Fruit fly (Drosophila melanogaster): Measurements from ENCODE around the gene CG31784.

CG31784 gene

DNA sequence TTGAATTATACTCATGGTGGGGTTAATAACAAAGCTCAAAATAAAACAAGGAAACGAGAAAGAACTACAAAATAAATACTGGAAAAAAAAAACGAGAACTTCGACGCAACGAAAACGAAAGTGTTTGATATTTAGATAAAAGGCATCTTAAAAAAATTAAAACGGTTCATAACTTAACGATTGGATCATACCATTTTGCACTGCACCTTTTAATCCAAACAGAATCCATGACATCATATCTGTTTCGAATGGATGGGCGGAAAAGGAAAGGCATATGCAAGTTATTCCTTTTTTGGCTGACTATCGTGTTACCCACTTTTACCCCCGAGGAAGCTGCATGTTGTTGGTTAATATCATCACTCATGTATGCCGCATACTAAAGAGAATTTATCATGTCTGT is at the start of gene CG31784:
Gene CG31784 (minus strand): TSS at position 101 of the 400 bp plus-strand sequence.
- no peak for TF ChIP-seq Sox102F (GFP tag; optimal IDR thresholded peaks at IDR 0.05)
- TF ChIP-seq CG11762 (GFP tag; optimal IDR thresholded peaks at IDR 0.05; ENCODE audit: insufficient read depth): no peak
- TF ChIP-seq Ets96B (tag; optimal IDR thresholded peaks at IDR 0.05): no peak
- TF ChIP-seq Gug (GFP tag; IDR thresholded peaks at IDR 0.05): no peak
- no peak for TF ChIP-seq spab (GFP tag; optimal IDR thresholded peaks at IDR 0.05)
- no peak for TF ChIP-seq Blimp-1 (GFP tag; optimal IDR thresholded peaks at IDR 0.05)
- no peak for TF ChIP-seq CG10669 (GFP tag; optimal IDR thresholded peaks at IDR 0.05)
- TF ChIP-seq dsx (GFP tag; optimal IDR thresholded peaks at IDR 0.05; ENCODE audit: poor library complexity, severe bottlenecking): no peak
- TF ChIP-seq Hr39 (GFP tag; optimal IDR thresholded peaks at IDR 0.05): no peak
- TF ChIP-seq Ets21C (GFP tag; optimal IDR thresholded peaks at IDR 0.05): no peak
- TF ChIP-seq CG6808 (GFP tag; optimal IDR thresholded peaks at IDR 0.05): no peak
- no peak for TF ChIP-seq Eip75B (GFP tag; optimal IDR thresholded peaks at IDR 0.05)
- no peak for TF ChIP-seq CG7368 (GFP tag; optimal IDR thresholded peaks at IDR 0.05)
- no peak for TF ChIP-seq CG15336 (GFP tag; IDR thresholded peaks at IDR 0.05)
- no peak for TF ChIP-seq Met (GFP tag; optimal IDR thresholded peaks at IDR 0.05)
- no peak for TF ChIP-seq dac (GFP tag; optimal IDR thresholded peaks at IDR 0.05)
- no peak for TF ChIP-seq fkh (GFP tag; optimal IDR thresholded peaks at IDR 0.05)

- TF ChIP-seq Ets21C (GFP tag; optimal IDR thresholded peaks at IDR 0.05) (no peak), Sox102F (GFP tag; optimal IDR thresholded peaks at IDR 0.05) (no peak), esn (GFP tag; optimal IDR thresholded peaks at IDR 0.05) (no peak), Blimp-1 (GFP tag; optimal IDR thresholded peaks at IDR 0.05) (no peak), acj6 (GFP tag; optimal IDR thresholded peaks at IDR 0.05) (no peak), CG9139 (GFP tag; optimal IDR thresholded peaks at IDR 0.05) (no peak), Hr39 (GFP tag; optimal IDR thresholded peaks at IDR 0.05) (no peak), topi (GFP tag; optimal IDR thresholded peaks at IDR 0.05) (no peak), dsx (GFP tag; optimal IDR thresholded peaks at IDR 0.05; ENCODE audit: poor library complexity, severe bottlenecking) (no peak), CG15336 (GFP tag; IDR thresholded peaks at IDR 0.05) (no peak), Eip93F (GFP tag; optimal IDR thresholded peaks at IDR 0.05) (no peak)
Measured at dm6 chr2L:17173181-17173580, 47.4 kb upstream of the CG31784 start, which contains the start of gene CG34169. Gene CG34169, plus strand, starts transcription at chr2L:17173481.

dm6 chr2L:17163344-17163743 is 37.6 kb upstream of the CG31784 start:
- TF ChIP-seq CG8632 (GFP tag; optimal IDR thresholded peaks at IDR 0.05) (no peak), vri (GFP tag; optimal IDR thresholded peaks at IDR 0.05) (no peak), CG11902 (GFP tag; optimal IDR thresholded peaks at IDR 0.05) (no peak), pdm3 (GFP tag; optimal IDR thresholded peaks at IDR 0.05) (no peak), topi (GFP tag; optimal IDR thresholded peaks at IDR 0.05) (no peak), CG3032 (tag; optimal IDR thresholded peaks at IDR 0.05) (no peak), Ets21C (GFP tag; optimal IDR thresholded peaks at IDR 0.05) (no peak), Eip93F (GFP tag; optimal IDR thresholded peaks at IDR 0.05) (no peak), dac (GFP tag; optimal IDR thresholded peaks at IDR 0.05) (no peak), CG6163 (GFP tag; IDR thresholded peaks at IDR 0.05) (no peak), Eip78C (GFP tag) (no peak), CG11762 (GFP tag; optimal IDR thresholded peaks at IDR 0.05; ENCODE audit: insufficient read depth) (no peak), CG8319 (GFP tag; optimal IDR thresholded peaks at IDR 0.05) (no peak), CG9139 (GFP tag; optimal IDR thresholded peaks at IDR 0.05) (no peak), eg (GFP tag; IDR thresholded peaks at IDR 0.05) (no peak), CG4318 (GFP tag; optimal IDR thresholded peaks at IDR 0.05) (no peak), CG6854 (GFP tag; optimal IDR thresholded peaks at IDR 0.05) (no peak), Met (GFP tag; optimal IDR thresholded peaks at IDR 0.05) (no peak), Smox (GFP tag; optimal IDR thresholded peaks at IDR 0.05) (no peak), achi (GFP tag; optimal IDR thresholded peaks at IDR 0.05) (no peak)

- TF ChIP-seq svp (GFP tag): peak; percentile 32
- no peak for TF ChIP-seq spab (GFP tag; optimal IDR thresholded peaks at IDR 0.05)
- no peak for TF ChIP-seq CG31627 (GFP tag; optimal IDR thresholded peaks at IDR 0.05)
- no peak for TF ChIP-seq CG3032 (tag; optimal IDR thresholded peaks at IDR 0.05)
- no peak for TF ChIP-seq pdm3 (GFP tag; optimal IDR thresholded peaks at IDR 0.05)
Measured at dm6 chr2L:17159641-17160040, 33.9 kb upstream of the CG31784 start.

Data from whole organism, prepupa.